Fruit fly (Drosophila melanogaster) whole organism, wandering third instar larva: ENCODE measurements around the gene CG6656.

Source experiments
- CG9705 ChIP-seq: fragments of 200-800 bp; sonication (Bioruptor generic); optimal IDR thresholded peaks from 2 replicates; lab custom pipeline; 2018; ENCODE audit warnings: missing biosample characterization, mild to moderate bottlenecking, missing genetic modification characterization
- Dfd ChIP-seq: fragments of >200 bp; optimal IDR thresholded peaks from 2 replicates; lab custom pipeline; 2017; ENCODE audit warnings: missing biosample characterization, missing genetic modification characterization
- Hr78 ChIP-seq: fragments of >200 bp; optimal IDR thresholded peaks from 2 replicates; lab custom pipeline; 2017; ENCODE audit warnings: missing biosample characterization, missing genetic modification characterization
- Myc ChIP-seq: fragments of >200 bp; optimal IDR thresholded peaks from 2 replicates; lab custom pipeline; 2017
- N ChIP-seq: fragments of >200 bp; optimal IDR thresholded peaks from 2 replicates; lab custom pipeline; 2018; ENCODE audit warnings: missing biosample characterization, missing external identifiers, missing genetic modification characterization
- OdsH ChIP-seq: fragments of 200-800 bp; sonication (Bioruptor generic); optimal IDR thresholded peaks from 2 replicates; lab custom pipeline; 2016; ENCODE audit warnings: missing biosample characterization, mild to moderate bottlenecking, missing genetic modification characterization
- Rel ChIP-seq, 2 experiments: fragments of 200-800 bp; sonication (Bioruptor generic) in 1 of 2; optimal IDR thresholded peaks; 2 replicates in 1 of 2; 3 replicates in 1 of 2; lab custom pipeline; 2016 to 2019; ENCODE audit warnings: mild to moderate bottlenecking in 2 of 2, missing biosample characterization in 2 of 2, missing genetic modification characterization in 2 of 2, moderate library complexity in 1 of 2
- dsf ChIP-seq: sonication (Bioruptor generic); optimal IDR thresholded peaks from 2 replicates; lab custom pipeline; 2016; ENCODE audit warnings: missing biosample characterization, missing genetic modification characterization, borderline replicate concordance
- sage ChIP-seq: fragments of 200-800 bp; sonication (Bioruptor generic); optimal IDR thresholded peaks from 2 replicates; lab custom pipeline; 2016; ENCODE audit warnings: missing biosample characterization, mild to moderate bottlenecking, missing genetic modification characterization
- sv ChIP-seq: fragments of 200-800 bp; sonication (Bioruptor generic); optimal IDR thresholded peaks from 3 replicates; lab custom pipeline; 2016; ENCODE audit warnings: missing biosample characterization, missing genetic modification characterization
- usp ChIP-seq: fragments of >200 bp; optimal IDR thresholded peaks from 2 replicates; lab custom pipeline; 2017; ENCODE audit warnings: missing biosample characterization, missing genetic modification characterization

DNA sequence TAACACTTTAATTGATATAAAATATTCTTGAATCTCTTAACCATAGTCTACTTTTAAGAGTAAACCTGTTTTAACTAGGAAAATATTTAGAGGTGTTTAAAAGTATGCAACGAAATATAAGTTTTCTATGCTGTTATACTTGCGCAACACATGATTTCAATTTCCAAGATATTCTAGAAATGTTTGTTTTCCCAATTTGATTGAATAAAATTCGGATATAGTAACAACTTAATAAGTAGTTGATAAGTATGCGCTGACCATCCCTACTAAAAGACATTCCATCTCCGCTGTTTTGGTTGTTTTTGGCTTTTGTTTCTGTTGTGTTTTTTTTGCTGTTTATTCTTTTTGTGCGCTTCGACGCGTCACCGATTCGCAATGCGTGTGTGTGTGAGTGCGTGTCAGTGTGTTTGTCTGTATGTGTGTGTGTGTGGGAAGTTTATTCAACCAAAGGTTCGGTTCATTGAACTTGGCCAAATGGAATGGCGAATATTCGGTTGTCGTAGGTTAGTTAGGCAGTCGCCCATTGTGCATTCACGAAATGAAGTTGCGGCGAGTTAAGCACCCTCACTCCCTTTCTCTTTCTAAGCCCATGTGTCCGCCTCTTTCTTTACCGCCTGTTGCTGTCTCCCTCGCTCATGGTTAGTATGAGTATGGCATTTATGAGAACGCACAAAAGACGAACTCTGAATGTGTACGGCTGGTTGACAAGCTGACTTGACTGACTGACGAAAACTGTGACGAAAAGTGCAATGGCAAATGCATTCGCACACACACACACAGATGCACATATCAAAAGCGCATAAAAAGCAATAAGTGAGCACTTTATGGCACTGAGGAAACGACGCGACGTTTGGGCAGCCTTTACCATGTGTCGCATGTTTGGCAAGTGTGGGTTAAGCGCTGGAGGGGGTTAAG lies 21.1 kb downstream of the CG6656 start:
- no peak for TF ChIP-seq CG9705 (GFP tag; lab: Kevin White, UChicago)
- TF ChIP-seq usp (GFP tag; lab: Kevin White, UChicago), result no peak
- no peak for TF ChIP-seq Dfd (GFP tag; lab: Kevin White, UChicago)
- no peak for TF ChIP-seq sv (GFP tag; lab: Kevin White, UChicago)
- no peak for TF ChIP-seq Rel (GFP tag; optimal IDR thresholded peaks at IDR 0.05; lab: Kevin White, UChicago)
- TF ChIP-seq Rel (tag; optimal IDR thresholded peaks at IDR 0.05; lab: Kevin White, UChicago), result no peak
- no peak for TF ChIP-seq sage (GFP tag; lab: Kevin White, UChicago)
- TF ChIP-seq Myc, result no peak
- no peak for TF ChIP-seq dsf (GFP tag; lab: Kevin White, UChicago)
- no peak for TF ChIP-seq Hr78
- TF ChIP-seq N (GFP tag; lab: Kevin White, UChicago), result no peak
- TF ChIP-seq OdsH (GFP tag; lab: Kevin White, UChicago), result no peak
